Fruit fly (Drosophila melanogaster): ENCODE data around the gene Gr93c.

The Gr93c gene

dm6 chr3R:21859509-21859908 is 14.4 kb upstream of the Gr93c start (continued):
- TF ChIP-seq CG3407 (GFP tag; optimal IDR thresholded peaks at IDR 0.05) (peak; percentile 5), B-H1 (GFP tag; IDR thresholded peaks at IDR 0.05) (no peak), pros (GFP tag; optimal IDR thresholded peaks at IDR 0.05) (no peak), odd (GFP tag; optimal IDR thresholded peaks at IDR 0.05) (no peak), Oaz (GFP tag; IDR thresholded peaks at IDR 0.05) (no peak), bsh (GFP tag; optimal IDR thresholded peaks at IDR 0.05) (peak; percentile 61 to 75), NfI (GFP tag; optimal IDR thresholded peaks at IDR 0.05) (peak; percentile 8), psq (GFP tag; optimal IDR thresholded peaks at IDR 0.05) (no peak), Sin3A (optimal IDR thresholded peaks at IDR 0.05) (no peak), Xrp1 (GFP tag; IDR thresholded peaks at IDR 0.05) (peak; percentile 76), Ets65A (GFP tag) (peak; percentile 56), Lhr (GFP tag; optimal IDR thresholded peaks at IDR 0.05) (peak; percentile 8), vfl (GFP tag; optimal IDR thresholded peaks at IDR 0.05) (no peak), sim (GFP tag; IDR thresholded peaks at IDR 0.05) (no peak), luna (GFP tag; optimal IDR thresholded peaks at IDR 0.05) (no peak), E2f2 (GFP tag; IDR thresholded peaks at IDR 0.05) (no peak), lola (GFP tag; optimal IDR thresholded peaks at IDR 0.05) (peak in 1 of 3 experiments; percentile 75), Med (GFP tag) (peak; percentile 44), cg (GFP tag; optimal IDR thresholded peaks at IDR 0.05) (no peak), mld (GFP tag; IDR thresholded peaks at IDR 0.05; ENCODE audit: partially characterized antibody) (no peak), gsb-n (tag; optimal IDR thresholded peaks at IDR 0.05) (peak; percentile 72), wek (GFP tag; optimal IDR thresholded peaks at IDR 0.05) (peak; percentile 6), kah (GFP tag; optimal IDR thresholded peaks at IDR 0.05) (no peak), CG3995 (GFP tag; optimal IDR thresholded peaks at IDR 0.05) (no peak), twi (tag; optimal IDR thresholded peaks at IDR 0.05) (peak; percentile 24), en (GFP tag; optimal IDR thresholded peaks at IDR 0.05) (no peak), HmgZ (tag; optimal IDR thresholded peaks at IDR 0.05) (no peak), pnt (GFP tag; optimal IDR thresholded peaks at IDR 0.05) (peak; percentile 4), insv (GFP tag; optimal IDR thresholded peaks at IDR 0.05) (no peak), CG5245 (GFP tag; optimal IDR thresholded peaks at IDR 0.05) (peak; percentile 8), bowl (GFP tag; IDR thresholded peaks at IDR 0.05) (no peak), CG11398 (GFP tag; optimal IDR thresholded peaks at IDR 0.05) (no peak), cwo (GFP tag; optimal IDR thresholded peaks at IDR 0.05) (no peak), CG30020 (tag; optimal IDR thresholded peaks at IDR 0.05) (no peak), zfh1 (GFP tag; IDR thresholded peaks at IDR 0.05) (peak; percentile 63; the same call in 1 of the 3 replicates), nom (GFP tag; optimal IDR thresholded peaks at IDR 0.05) (peak; percentile 61), CG12942 (GFP tag; optimal IDR thresholded peaks at IDR 0.05) (peak; percentile 23), lbe (GFP tag; optimal IDR thresholded peaks at IDR 0.05) (peak; percentile 87), ro (GFP tag; IDR thresholded peaks at IDR 0.05) (no peak), gem (tag; optimal IDR thresholded peaks at IDR 0.05) (peak; percentile 77), Max (GFP tag; optimal IDR thresholded peaks at IDR 0.05) (peak; percentile 19), CG10462 (GFP tag; optimal IDR thresholded peaks at IDR 0.05) (peak; percentile 1), mam (GFP tag; optimal IDR thresholded peaks at IDR 0.05) (no peak), al (GFP tag; IDR thresholded peaks at IDR 0.05) (no peak), Sox100B (GFP tag; optimal IDR thresholded peaks at IDR 0.05) (peak; percentile 38), CG10209 (GFP tag; optimal IDR thresholded peaks at IDR 0.05) (peak; percentile 41), YL-1 (GFP tag; optimal IDR thresholded peaks at IDR 0.05) (no peak), fd96Cb (tag; optimal IDR thresholded peaks at IDR 0.05) (peak; percentile 23), CG3847 (GFP tag; IDR thresholded peaks at IDR 0.05) (0 out of 2 replicates have a peak, but pooled peaks have one; percentile 29), chn (GFP tag; optimal IDR thresholded peaks at IDR 0.05) (peak; percentile 31), cad (GFP tag; optimal IDR thresholded peaks at IDR 0.05) (no peak), salm (tag; optimal IDR thresholded peaks at IDR 0.05) (no peak)

All from whole organism, embryonic.